Worm (Caenorhabditis elegans) whole organism, mixed stage, embryonic: ENCODE data around the gene sap-49.

Experiments used
- M03D4.4 ChIP-seq: sonication (generic microtip); optimal IDR thresholded peaks from 2 replicates; lab custom pipeline; 2017; ENCODE audit warnings: mild to moderate bottlenecking, missing genetic modification characterization, missing compliant biosample characterization
- elt-1 ChIP-seq: sonication (generic microtip); optimal IDR thresholded peaks from 2 replicates; lab custom pipeline; 2017; ENCODE audit warnings: missing genetic modification characterization, mild to moderate bottlenecking, missing compliant biosample characterization, antibody characterized with exemption, moderate library complexity, borderline replicate concordance; ENCODE audit not compliant: insufficient read depth
- ham-2 ChIP-seq: fragments of 200-800 bp; sonication (Bioruptor generic); optimal IDR thresholded peaks from 2 replicates; lab custom pipeline; 2018; ENCODE audit warnings: mild to moderate bottlenecking, missing genetic modification characterization, missing compliant biosample characterization
- lin-13 ChIP-seq: fragments of 150-350 bp; optimal IDR thresholded peaks from 2 replicates; lab custom pipeline; 2014; ENCODE audit warnings: missing biosample characterization, missing genetic modification characterization
- snpc-4 ChIP-seq: fragments of 150-350 bp; optimal IDR thresholded peaks from 2 replicates; lab custom pipeline; 2014; ENCODE audit warnings: missing biosample characterization, missing genetic modification characterization
- ztf-11 ChIP-seq: fragments of 150-350 bp; optimal IDR thresholded peaks from 2 replicates; lab custom pipeline; 2014; ENCODE audit warnings: missing biosample characterization, missing genetic modification characterization

DNA sequence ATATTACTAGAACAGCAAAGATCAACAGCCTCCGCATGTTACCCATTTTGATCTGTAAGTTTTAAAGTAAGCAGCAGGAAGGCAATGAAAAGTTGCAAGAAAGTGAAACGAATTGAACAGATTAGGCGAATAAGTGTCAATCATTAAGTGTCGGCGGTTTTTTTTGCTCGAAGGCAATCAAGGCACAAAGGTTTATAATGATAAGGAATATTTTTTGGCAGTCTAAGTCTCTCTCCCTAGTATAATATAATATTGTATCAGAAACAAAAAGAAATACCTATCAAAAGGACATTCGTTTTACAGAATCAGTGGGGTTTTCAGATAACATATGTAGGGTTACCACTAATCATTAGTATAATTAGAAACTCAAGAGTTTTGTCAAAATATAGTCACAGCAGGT, 2.9 kb downstream of the sap-49 start, which contains the start of gene nrf-6:
- TF ChIP-seq M03D4.4 (no peak), ham-2 (no peak), snpc-4 (tag; lab: Kevin White, UChicago) (no peak), elt-1 (tag; lab: Kevin White, UChicago) (no peak), ztf-11 (no peak), lin-13 (tag; lab: Kevin White, UChicago) (no peak)
